Worm (Caenorhabditis elegans) whole organism, L2 larva: ENCODE data around the gene K03A11.1.

ENCODE experiments used
- R02D3.7 ChIP-seq: fragments of 150-350 bp; optimal IDR thresholded peaks from 2 replicates; lab custom pipeline; 2014; ENCODE audit warnings: missing biosample characterization, missing genetic modification characterization
- ZK546.5 ChIP-seq: sonication (generic microtip); optimal IDR thresholded peaks from 2 replicates; lab custom pipeline; 2017; ENCODE audit warnings: missing biosample characterization, missing genetic modification characterization
- aly-2 ChIP-seq: fragments of 150-350 bp; optimal IDR thresholded peaks from 2 replicates; lab custom pipeline; 2014; ENCODE audit warnings: missing biosample characterization, missing genetic modification characterization
- lin-11 ChIP-seq: fragments of 150-350 bp; sonication (generic microtip); optimal IDR thresholded peaks from 2 replicates; lab custom pipeline; 2014; ENCODE audit warnings: missing biosample characterization, missing genetic modification characterization, inconsistent platforms, mixed read lengths
- sma-9 ChIP-seq, 2 experiments: fragments of 150-350 bp in 1 of 2; sonication (generic microtip) in 1 of 2; optimal IDR thresholded peaks; 2 replicates each; lab custom pipeline; 2014 to 2016; ENCODE audit warnings: missing genetic modification characterization in 2 of 2, mild to moderate bottlenecking in 1 of 2, missing biosample characterization in 1 of 2, missing compliant biosample characterization in 1 of 2, missing genetic modification reagents in 1 of 2, moderate library complexity in 1 of 2

- no peak for TF ChIP-seq aly-2
- no peak for TF ChIP-seq ZK546.5
- no peak for TF ChIP-seq sma-9 (GFP tag; optimal IDR thresholded peaks at IDR 0.05; lab: Kevin White, UChicago)
- TF ChIP-seq sma-9 (tag; optimal IDR thresholded peaks at IDR 0.05; lab: Kevin White, UChicago): no peak
- TF ChIP-seq lin-11 (tag; lab: Kevin White, UChicago): no peak
- TF ChIP-seq R02D3.7 (tag; lab: Kevin White, UChicago): no peak
Measured at ce11 chrX:13003092-13003491, 48.4 kb upstream of the K03A11.1 start.
